Fruit fly (Drosophila melanogaster) whole organism, embryonic: ENCODE results near the gene Lcp65Ag2.

Experiments used
- Asciz ChIP-seq: fragments of 200-800 bp; sonication (Bioruptor generic); optimal IDR thresholded peaks from 2 replicates; lab custom pipeline; 2017; ENCODE audit warnings: missing biosample characterization, mild to moderate bottlenecking, missing genetic modification characterization, missing genetic modification reagents
- Bgb ChIP-seq: fragments of 200-800 bp; sonication (Bioruptor generic); IDR thresholded peaks from 2 replicates; pipeline ENCODE4 v1.3.6; 2022; ENCODE audit warnings: missing biosample characterization, missing genetic modification characterization; ENCODE audit not compliant: partially characterized antibody
- Blimp-1 ChIP-seq: fragments of 200-800 bp; sonication (Bioruptor generic); optimal IDR thresholded peaks from 3 replicates; lab custom pipeline; 2018; ENCODE audit warnings: missing biosample characterization, missing genetic modification characterization, mild to moderate bottlenecking, moderate library complexity, missing genetic modification reagents
- CG10979 ChIP-seq: fragments of 200-800 bp; sonication (Bioruptor generic); optimal IDR thresholded peaks from 2 replicates; lab custom pipeline; 2018; ENCODE audit warnings: missing biosample characterization, mild to moderate bottlenecking, missing genetic modification characterization, moderate library complexity
- CG11504 ChIP-seq: fragments of 200-800 bp; sonication (Bioruptor generic); optimal IDR thresholded peaks from 3 replicates; lab custom pipeline; 2019; ENCODE audit warnings: missing biosample characterization, mild to moderate bottlenecking, missing genetic modification characterization, moderate library complexity
- CG11695 ChIP-seq: fragments of 200-800 bp; sonication (Bioruptor generic); IDR thresholded peaks from 3 replicates; pipeline ENCODE4 v1.3.6; 2022; ENCODE audit warnings: missing biosample characterization, missing genetic modification characterization
- CG12236 ChIP-seq: fragments of 200-800 bp; sonication (Bioruptor generic); optimal IDR thresholded peaks from 2 replicates; lab custom pipeline; 2016; ENCODE audit warnings: missing biosample characterization, missing genetic modification characterization
- CG12391 ChIP-seq: fragments of 200-800 bp; sonication (Bioruptor generic); optimal IDR thresholded peaks from 3 replicates; lab custom pipeline; 2018; ENCODE audit warnings: missing biosample characterization, mild to moderate bottlenecking, missing genetic modification characterization, moderate library complexity
- CG14710 ChIP-seq: fragments of 200-800 bp; sonication (Bioruptor generic); optimal IDR thresholded peaks from 3 replicates; lab custom pipeline; 2019; ENCODE audit warnings: missing biosample characterization, mild to moderate bottlenecking, missing genetic modification characterization, moderate library complexity
- CG15269 ChIP-seq: fragments of 200-800 bp; sonication (Bioruptor generic); optimal IDR thresholded peaks from 2 replicates; lab custom pipeline; 2018; ENCODE audit warnings: missing biosample characterization, mild to moderate bottlenecking, missing genetic modification characterization, moderate library complexity
- CG18599 ChIP-seq: fragments of 200-800 bp; sonication (Bioruptor generic); optimal IDR thresholded peaks from 3 replicates; lab custom pipeline; 2017; ENCODE audit warnings: missing biosample characterization, missing genetic modification characterization, mild to moderate bottlenecking, moderate library complexity, missing genetic modification reagents
- CG18619 ChIP-seq: fragments of 200-800 bp; sonication (Bioruptor generic); optimal IDR thresholded peaks from 3 replicates; lab custom pipeline; 2017; ENCODE audit warnings: missing biosample characterization, mild to moderate bottlenecking, missing genetic modification characterization
- CG2199 ChIP-seq: fragments of 200-800 bp; sonication (Bioruptor generic); IDR thresholded peaks from 3 replicates; pipeline ENCODE4 v1.3.6; 2022; ENCODE audit warnings: missing biosample characterization, missing genetic modification characterization
- CG30403 ChIP-seq: fragments of 200-800 bp; sonication (Bioruptor generic); optimal IDR thresholded peaks from 3 replicates; lab custom pipeline; 2016; ENCODE audit warnings: missing biosample characterization, missing genetic modification characterization
- CG31441 ChIP-seq: fragments of 200-800 bp; sonication (Bioruptor generic); IDR thresholded peaks from 2 replicates; pipeline ENCODE4 v1.3.6; 2022; ENCODE audit warnings: missing biosample characterization, missing genetic modification characterization
- CG3281 ChIP-seq: fragments of 200-800 bp; sonication (Bioruptor generic); optimal IDR thresholded peaks from 3 replicates; lab custom pipeline; 2017; ENCODE audit warnings: missing biosample characterization, mild to moderate bottlenecking, missing genetic modification characterization
- CG3407 ChIP-seq: fragments of 200-800 bp; sonication (Bioruptor generic); optimal IDR thresholded peaks from 2 replicates; lab custom pipeline; 2018; ENCODE audit warnings: missing biosample characterization, mild to moderate bottlenecking, missing genetic modification characterization
- CG4360 ChIP-seq: fragments of 200-800 bp; sonication (Bioruptor generic); IDR thresholded peaks from 2 replicates; pipeline ENCODE4 v1.3.6; 2022; ENCODE audit warnings: missing biosample characterization, missing genetic modification characterization
- CG4424 ChIP-seq: fragments of 200-800 bp; sonication (Bioruptor generic); optimal IDR thresholded peaks from 3 replicates; lab custom pipeline; 2016; ENCODE audit warnings: missing biosample characterization, missing genetic modification characterization
- CG7839 ChIP-seq: fragments of 200-800 bp; sonication (Bioruptor generic); optimal IDR thresholded peaks from 3 replicates; lab custom pipeline; 2018; ENCODE audit warnings: missing biosample characterization, mild to moderate bottlenecking, missing genetic modification characterization, moderate library complexity
- CG8924 ChIP-seq: fragments of 200-800 bp; optimal IDR thresholded peaks from 3 replicates; lab custom pipeline; 2019; ENCODE audit warnings: missing biosample characterization, mild to moderate bottlenecking, missing genetic modification characterization, moderate library complexity
- CG9797 ChIP-seq: fragments of 200-800 bp; sonication (Bioruptor generic); optimal IDR thresholded peaks from 3 replicates; lab custom pipeline; 2018; ENCODE audit warnings: missing biosample characterization, mild to moderate bottlenecking, missing genetic modification characterization
- Chrac-16 ChIP-seq: fragments of 200-800 bp; sonication (Bioruptor generic); optimal IDR thresholded peaks from 3 replicates; lab custom pipeline; 2016; ENCODE audit warnings: missing biosample characterization, missing genetic modification characterization
- D ChIP-seq, 2 experiments: fragments of 200-800 bp in 1 of 2; fragments of >200 bp in 1 of 2; sonication (Bioruptor generic) in 1 of 2; optimal IDR thresholded peaks; 2 replicates in 1 of 2; 3 replicates in 1 of 2; lab custom pipeline; 2017; ENCODE audit warnings: mild to moderate bottlenecking in 1 of 2, missing biosample characterization in 1 of 2, missing genetic modification characterization in 1 of 2, missing genetic modification reagents in 1 of 2
- Hmr ChIP-seq: fragments of 200-800 bp; sonication (Bioruptor generic); optimal IDR thresholded peaks from 3 replicates; lab custom pipeline; 2017; ENCODE audit warnings: mild to moderate bottlenecking, missing biosample characterization, missing genetic modification reagents, missing genetic modification characterization
- Mrtf ChIP-seq: fragments of 200-800 bp; sonication (Bioruptor generic); IDR thresholded peaks from 3 replicates; pipeline ENCODE4 v1.3.6; 2022; ENCODE audit warnings: missing biosample characterization, missing genetic modification characterization
- NfI ChIP-seq: fragments of 200-800 bp; sonication (Bioruptor generic); optimal IDR thresholded peaks from 3 replicates; lab custom pipeline; 2018; ENCODE audit warnings: missing biosample characterization, mild to moderate bottlenecking, missing genetic modification characterization, moderate library complexity
- PHDP ChIP-seq: fragments of 200-800 bp; sonication (Bioruptor generic); optimal IDR thresholded peaks from 3 replicates; lab custom pipeline; 2018; ENCODE audit warnings: missing biosample characterization, mild to moderate bottlenecking, missing genetic modification characterization, moderate library complexity
- Pdp1 ChIP-seq, 2 experiments: fragments of 200-800 bp; sonication (Bioruptor generic); optimal IDR thresholded peaks; 3 replicates each; lab custom pipeline; 2016; ENCODE audit warnings: missing biosample characterization in 2 of 2, missing genetic modification characterization in 2 of 2, mild to moderate bottlenecking in 1 of 2, moderate library complexity in 1 of 2
- Sox100B ChIP-seq: fragments of 200-800 bp; sonication (Bioruptor generic); optimal IDR thresholded peaks from 3 replicates; lab custom pipeline; 2018; ENCODE audit warnings: missing biosample characterization, mild to moderate bottlenecking, missing genetic modification characterization
- Sox102F ChIP-seq: fragments of 200-800 bp; sonication (Bioruptor generic); optimal IDR thresholded peaks from 2 replicates; lab custom pipeline; 2018; ENCODE audit warnings: missing biosample characterization, mild to moderate bottlenecking, missing genetic modification characterization, moderate library complexity
- TFAM ChIP-seq: fragments of 200-800 bp; sonication (Bioruptor generic); optimal IDR thresholded peaks from 2 replicates; lab custom pipeline; 2017; ENCODE audit warnings: missing biosample characterization, missing genetic modification characterization, inconsistent platforms
- Xrp1 ChIP-seq: fragments of 200-800 bp; sonication (Bioruptor generic); IDR thresholded peaks from 2 replicates; pipeline ENCODE4 v1.3.6; 2022; ENCODE audit warnings: missing biosample characterization, missing genetic modification characterization
- az2 ChIP-seq: fragments of 200-800 bp; sonication (Bioruptor generic); optimal IDR thresholded peaks from 3 replicates; lab custom pipeline; 2016; ENCODE audit warnings: missing biosample characterization, missing genetic modification characterization
- bsh ChIP-seq, 2 experiments: fragments of 200-800 bp; sonication (Bioruptor generic); optimal IDR thresholded peaks; 2 replicates each; lab custom pipeline; 2017 to 2018; ENCODE audit warnings: mild to moderate bottlenecking in 2 of 2, missing biosample characterization in 2 of 2, missing genetic modification characterization in 2 of 2, moderate library complexity in 1 of 2
- dati ChIP-seq: fragments of 200-800 bp; sonication (Bioruptor generic); IDR thresholded peaks from 2 replicates; pipeline ENCODE4 v1.3.6; 2022; ENCODE audit warnings: missing biosample characterization, missing genetic modification characterization
- dmrt11E ChIP-seq: fragments of 200-800 bp; sonication (Bioruptor generic); optimal IDR thresholded peaks from 3 replicates; lab custom pipeline; 2018; ENCODE audit warnings: missing biosample characterization, mild to moderate bottlenecking, missing genetic modification characterization, moderate library complexity
- dmrt99B ChIP-seq: fragments of 200-800 bp; sonication (Bioruptor generic); optimal IDR thresholded peaks from 2 replicates; lab custom pipeline; 2018; ENCODE audit warnings: missing biosample characterization, mild to moderate bottlenecking, missing genetic modification characterization, moderate library complexity
- dysf ChIP-seq: fragments of 200-800 bp; sonication (Bioruptor generic); IDR thresholded peaks from 3 replicates; pipeline ENCODE4 v1.3.6; 2022; ENCODE audit warnings: missing biosample characterization, missing genetic modification characterization
- fd96Cb ChIP-seq: fragments of 200-800 bp; sonication (Bioruptor generic); optimal IDR thresholded peaks from 2 replicates; lab custom pipeline; 2018; ENCODE audit warnings: missing biosample characterization, mild to moderate bottlenecking, missing genetic modification characterization, moderate library complexity
- gem ChIP-seq: fragments of 200-800 bp; sonication (Bioruptor generic); optimal IDR thresholded peaks from 2 replicates; lab custom pipeline; 2019; ENCODE audit warnings: missing biosample characterization, mild to moderate bottlenecking, missing genetic modification characterization, moderate library complexity
- grau ChIP-seq: fragments of 200-800 bp; optimal IDR thresholded peaks from 3 replicates; lab custom pipeline; 2019; ENCODE audit warnings: missing biosample characterization, mild to moderate bottlenecking, missing genetic modification characterization, moderate library complexity
- gsb-n ChIP-seq: fragments of 200-800 bp; sonication (Bioruptor generic); optimal IDR thresholded peaks from 3 replicates; lab custom pipeline; 2018; ENCODE audit warnings: missing biosample characterization, mild to moderate bottlenecking, missing genetic modification characterization
- hb ChIP-seq: fragments of 200-800 bp; sonication (Bioruptor generic); IDR thresholded peaks from 3 replicates; pipeline ENCODE4 v1.3.6; 2022; ENCODE audit warnings: missing biosample characterization, missing genetic modification characterization; ENCODE audit not compliant: partially characterized antibody
- hbn ChIP-seq: fragments of 200-800 bp; sonication (Bioruptor generic); IDR thresholded peaks from 2 replicates; pipeline ENCODE4 v1.3.6; 2022; ENCODE audit warnings: missing biosample characterization, missing genetic modification characterization; ENCODE audit not compliant: partially characterized antibody
- shn ChIP-seq: fragments of 200-800 bp; sonication (Bioruptor generic); optimal IDR thresholded peaks from 3 replicates; lab custom pipeline; 2016; ENCODE audit warnings: missing biosample characterization, missing genetic modification characterization
- slp2 ChIP-seq: fragments of 200-800 bp; sonication (Bioruptor generic); optimal IDR thresholded peaks from 2 replicates; lab custom pipeline; 2016; ENCODE audit warnings: missing biosample characterization, missing genetic modification characterization
- tgo ChIP-seq: fragments of 200-800 bp; sonication (Bioruptor generic); IDR thresholded peaks from 3 replicates; pipeline ENCODE4 v1.3.6; 2022; ENCODE audit warnings: missing biosample characterization, missing genetic modification characterization
- unpg ChIP-seq: fragments of 200-800 bp; sonication (Bioruptor generic); optimal IDR thresholded peaks from 3 replicates; lab custom pipeline; 2018; ENCODE audit warnings: missing biosample characterization, mild to moderate bottlenecking, missing genetic modification characterization, moderate library complexity

Lcp65Ag2 gene

DNA sequence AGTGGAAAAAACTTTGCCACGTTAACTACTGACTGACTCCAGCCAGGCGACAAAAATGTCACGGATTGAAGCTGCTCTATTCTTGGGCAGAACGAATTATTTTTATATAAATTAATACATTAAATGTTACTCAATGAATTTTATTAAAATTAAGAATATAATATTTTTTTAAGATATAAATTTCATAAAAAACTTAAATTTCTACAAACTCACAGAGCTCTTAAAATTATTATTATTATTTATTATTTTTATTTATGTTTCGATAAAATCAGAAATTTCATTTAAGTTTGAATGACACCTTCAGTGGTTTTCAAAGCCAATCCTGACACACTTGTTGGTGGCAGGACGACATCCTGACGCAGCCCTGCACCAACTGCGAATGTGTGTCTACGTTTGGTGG, 48.2 kb downstream of the Lcp65Ag2 start (continued):
- TF ChIP-seq D (optimal IDR thresholded peaks at IDR 0.05; lab: Kevin White, UChicago) (no peak), D (GFP tag; optimal IDR thresholded peaks at IDR 0.05; lab: Kevin White, UChicago) (peak; percentile 32), Bgb (GFP tag; lab: Robert Waterston, UW) (no peak), fd96Cb (tag; lab: Kevin White, UChicago) (peak; percentile 22), CG3407 (GFP tag; lab: Kevin White, UChicago) (no peak), CG31441 (GFP tag; lab: Robert Waterston, UW) (peak; percentile 55; the same call in 1 of the 2 replicates), Sox100B (peak; percentile 50), Blimp-1 (GFP tag; lab: Kevin White, UChicago) (peak; percentile 42), Chrac-16 (GFP tag; lab: Kevin White, UChicago) (no peak), Asciz (peak; percentile 3), shn (GFP tag; lab: Kevin White, UChicago) (no peak), CG12391 (tag; lab: Kevin White, UChicago) (peak; percentile 40), CG14710 (tag; lab: Kevin White, UChicago) (peak; percentile 19), Xrp1 (0 out of 2 replicates have a peak, but pooled peaks have one; percentile 23), unpg (peak; percentile 33), CG12236 (GFP tag; lab: Kevin White, UChicago) (no peak), CG11504 (tag; lab: Kevin White, UChicago) (peak; percentile 60), CG8924 (tag; lab: Kevin White, UChicago) (peak; percentile 41), CG11695 (no peak), az2 (peak; percentile 13), gsb-n (tag; lab: Kevin White, UChicago) (peak; percentile 20), dmrt11E (tag; lab: Kevin White, UChicago) (peak; percentile 30), CG18619 (no peak), CG18599 (GFP tag; lab: Kevin White, UChicago) (peak; percentile 68), CG4360 (GFP tag; lab: Robert Waterston, UW) (peak; percentile 30; the same call in 1 of the 2 replicates), CG30403 (GFP tag; lab: Kevin White, UChicago) (peak; percentile 15), CG15269 (tag; lab: Kevin White, UChicago) (peak; percentile 39), hbn (GFP tag; lab: Robert Waterston, UW) (no peak), dysf (peak; percentile 47; the same call in 2 of the 3 replicates), Mrtf (GFP tag; lab: Robert Waterston, UW) (no peak), PHDP (tag; lab: Kevin White, UChicago) (peak; percentile 29), dmrt99B (tag; lab: Kevin White, UChicago) (peak; percentile 50), CG10979 (tag; lab: Kevin White, UChicago) (peak; percentile 51), tgo (GFP tag; lab: Robert Waterston, UW) (no peak), TFAM (GFP tag; lab: Kevin White, UChicago) (no peak), Hmr (GFP tag; lab: Kevin White, UChicago) (peak; percentile 36), slp2 (GFP tag; lab: Kevin White, UChicago) (no peak), grau (tag; lab: Kevin White, UChicago) (peak; percentile 48), Sox102F (GFP tag; lab: Kevin White, UChicago) (peak; percentile 24), CG4424 (GFP tag; lab: Kevin White, UChicago) (peak; percentile 11), hb (GFP tag; lab: Robert Waterston, UW) (no peak), NfI (GFP tag; lab: Kevin White, UChicago) (peak; percentile 16), CG9797 (no peak), CG7839 (tag; lab: Kevin White, UChicago) (peak; percentile 50), gem (tag; lab: Kevin White, UChicago) (peak; percentile 63), CG2199 (no peak), Pdp1 (GFP tag; optimal IDR thresholded peaks at IDR 0.05; lab: Kevin White, UChicago) (no peak), dati (no peak), bsh (GFP tag; optimal IDR thresholded peaks at IDR 0.05; lab: Kevin White, UChicago) (peak in 1 of 2 experiments; percentile 70), CG3281 (GFP tag; lab: Kevin White, UChicago) (peak; percentile 20)
